Fruit fly (Drosophila melanogaster): ENCODE measurements around the gene Spindly.

The Spindly gene

dm6 chr2L:3573172-3573755 is 43.1 kb upstream of the Spindly start (continued):
- no peak for TF ChIP-seq CG15073 (GFP tag; optimal IDR thresholded peaks at IDR 0.05)
- TF ChIP-seq nmo (GFP tag; optimal IDR thresholded peaks at IDR 0.05) = peak; percentile 88
- no peak for TF ChIP-seq caup (GFP tag; optimal IDR thresholded peaks at IDR 0.05; ENCODE audit: severe bottlenecking)
- TF ChIP-seq CG31365 (tag; optimal IDR thresholded peaks at IDR 0.05) = no peak
- no peak for TF ChIP-seq YL-1 (GFP tag; optimal IDR thresholded peaks at IDR 0.05)
- TF ChIP-seq fd3F (GFP tag; optimal IDR thresholded peaks at IDR 0.05) = peak; percentile 47
- TF ChIP-seq corto (GFP tag; optimal IDR thresholded peaks at IDR 0.05) = no peak
- peak; percentile 12 for TF ChIP-seq zen (tag; optimal IDR thresholded peaks at IDR 0.05)
- peak; percentile 54 for TF ChIP-seq Hr3 (GFP tag; optimal IDR thresholded peaks at IDR 0.05)
- TF ChIP-seq pho (GFP tag; optimal IDR thresholded peaks at IDR 0.05) = no peak
- no peak for TF ChIP-seq Hey (tag; optimal IDR thresholded peaks at IDR 0.05)
- no peak for TF ChIP-seq wdn (GFP tag; IDR thresholded peaks at IDR 0.05)
- TF ChIP-seq kni (GFP tag; optimal IDR thresholded peaks at IDR 0.05) = no peak
- no peak for TF ChIP-seq tll (GFP tag; optimal IDR thresholded peaks at IDR 0.05)
- peak; percentile 77 for TF ChIP-seq tap (tag; optimal IDR thresholded peaks at IDR 0.05)
- peak; percentile 62 for TF ChIP-seq D19A (tag; optimal IDR thresholded peaks at IDR 0.05)
- peak; percentile 91 for TF ChIP-seq GATAe (GFP tag; conservative IDR thresholded peaks at IDR 0.05)
- peak; percentile 18 for TF ChIP-seq CG13296 (GFP tag; optimal IDR thresholded peaks at IDR 0.05)
- TF ChIP-seq Taf1 (GFP tag; IDR thresholded peaks at IDR 0.05) = no peak; the same call in 1 of the 2 replicates
- TF ChIP-seq CG11093 (GFP tag; IDR thresholded peaks at IDR 0.05) = peak; percentile 81
- peak; percentile 45 for TF ChIP-seq Ets65A (GFP tag)
- TF ChIP-seq oc (tag; optimal IDR thresholded peaks at IDR 0.05) = peak; percentile 44
- TF ChIP-seq Jarid2 (GFP tag; optimal IDR thresholded peaks at IDR 0.05) = no peak
- no peak for TF ChIP-seq nom (GFP tag; optimal IDR thresholded peaks at IDR 0.05)
- no peak for TF ChIP-seq CG1832 (GFP tag; optimal IDR thresholded peaks at IDR 0.05)
- TF ChIP-seq gcm2 (GFP tag; optimal IDR thresholded peaks at IDR 0.05) = no peak
- TF ChIP-seq Ravus (GFP tag; IDR thresholded peaks at IDR 0.05) = peak; percentile 32
- peak; percentile 55 for TF ChIP-seq gcm (GFP tag; optimal IDR thresholded peaks at IDR 0.05)
- no peak for TF ChIP-seq CG6765 (GFP tag; optimal IDR thresholded peaks at IDR 0.05)
- TF ChIP-seq Ptx1 (GFP tag; IDR thresholded peaks at IDR 0.05) = peak; percentile 80
- TF ChIP-seq nau (GFP tag; optimal IDR thresholded peaks at IDR 0.05) = no peak
- TF ChIP-seq cad (GFP tag; optimal IDR thresholded peaks at IDR 0.05) = no peak
- TF ChIP-seq nerfin-1 (tag; optimal IDR thresholded peaks at IDR 0.05) = peak; percentile 70
- TF ChIP-seq Adf1 (GFP tag; IDR thresholded peaks at IDR 0.05) = no peak
- peak; percentile 59 for TF ChIP-seq CG12659 (GFP tag; optimal IDR thresholded peaks at IDR 0.05)
- TF ChIP-seq cg (GFP tag; optimal IDR thresholded peaks at IDR 0.05) = no peak
- TF ChIP-seq Elba2 (GFP tag; optimal IDR thresholded peaks at IDR 0.05) = no peak
- TF ChIP-seq unpg (GFP tag; optimal IDR thresholded peaks at IDR 0.05) = peak; percentile 77
- TF ChIP-seq CrebB (tag; optimal IDR thresholded peaks at IDR 0.05) = no peak
- TF ChIP-seq CG12942 (GFP tag; optimal IDR thresholded peaks at IDR 0.05) = peak; percentile 53
- TF ChIP-seq otp (GFP tag; IDR thresholded peaks at IDR 0.05) = 0 out of 3 replicates have a peak, but pooled peaks have one; percentile 13
- peak; percentile 19 for TF ChIP-seq scrt (GFP tag; optimal IDR thresholded peaks at IDR 0.05)
- TF ChIP-seq Camta (GFP tag; optimal IDR thresholded peaks at IDR 0.05) = peak; percentile 22
- peak; percentile 56 for TF ChIP-seq pnt (GFP tag; optimal IDR thresholded peaks at IDR 0.05)
- no peak for TF ChIP-seq CG7745 (tag; optimal IDR thresholded peaks at IDR 0.05)
- no peak for TF ChIP-seq NFAT (GFP tag; IDR thresholded peaks at IDR 0.05)
- TF ChIP-seq CG14965 (GFP tag; optimal IDR thresholded peaks at IDR 0.05; ENCODE audit: borderline replicate concordance) = no peak
- TF ChIP-seq Spps (tag; optimal IDR thresholded peaks at IDR 0.05) = peak; percentile 58
- TF ChIP-seq Rx (GFP tag; IDR thresholded peaks at IDR 0.05) = no peak
- TF ChIP-seq zf30C (GFP tag; optimal IDR thresholded peaks at IDR 0.05) = peak; percentile 63

All from whole organism, embryonic.